Fruit fly (Drosophila melanogaster): Measurements from ENCODE around the gene CG14543.
A peak's percentile ranks its signal among the peaks of the same experiment; 100 is the strongest.

CG14543 gene

dm6 chr3R:26034643-26035368 is 21.6 kb upstream of the CG14543 start (continued):
- no peak for TF ChIP-seq ro (GFP tag; IDR thresholded peaks at IDR 0.05)
- no peak for TF ChIP-seq CG6854 (GFP tag; optimal IDR thresholded peaks at IDR 0.05)
- peak; percentile 67 for TF ChIP-seq sqz (GFP tag; optimal IDR thresholded peaks at IDR 0.05)
- TF ChIP-seq eve (GFP tag; optimal IDR thresholded peaks at IDR 0.05): no peak
- peak; percentile 36 for TF ChIP-seq CG1832 (GFP tag; optimal IDR thresholded peaks at IDR 0.05)
- TF ChIP-seq YL-1 (GFP tag; optimal IDR thresholded peaks at IDR 0.05): no peak
- no peak for TF ChIP-seq emc (GFP tag; optimal IDR thresholded peaks at IDR 0.05)
- no peak for TF ChIP-seq slou (GFP tag; optimal IDR thresholded peaks at IDR 0.05)
- TF ChIP-seq CG8924 (tag; optimal IDR thresholded peaks at IDR 0.05): peak; percentile 77
- TF ChIP-seq CG13775 (GFP tag; optimal IDR thresholded peaks at IDR 0.05): no peak
- TF ChIP-seq CG8765 (GFP tag; IDR thresholded peaks at IDR 0.05): no peak
- no peak for TF ChIP-seq CG4730 (GFP tag; IDR thresholded peaks at IDR 0.05)
- no peak for TF ChIP-seq amos (GFP tag; IDR thresholded peaks at IDR 0.05; ENCODE audit: partially characterized antibody)
- no peak for TF ChIP-seq ind (GFP tag; optimal IDR thresholded peaks at IDR 0.05)
- TF ChIP-seq CG31388 (GFP tag; optimal IDR thresholded peaks at IDR 0.05): no peak
- peak; percentile 74 for TF ChIP-seq Kr (GFP tag; optimal IDR thresholded peaks at IDR 0.05)
- peak; percentile 95 for TF ChIP-seq kni (GFP tag; optimal IDR thresholded peaks at IDR 0.05)
- no peak for TF ChIP-seq Hmx (GFP tag; optimal IDR thresholded peaks at IDR 0.05)
- TF ChIP-seq repo (GFP tag; optimal IDR thresholded peaks at IDR 0.05): no peak
- TF ChIP-seq hb (GFP tag; IDR thresholded peaks at IDR 0.05; ENCODE audit: partially characterized antibody): no peak
- TF ChIP-seq Neu2 (GFP tag; optimal IDR thresholded peaks at IDR 0.05; ENCODE audit: borderline replicate concordance): no peak
- TF ChIP-seq dm (GFP tag; optimal IDR thresholded peaks at IDR 0.05): no peak
- no peak for TF ChIP-seq dmrt11E (tag; optimal IDR thresholded peaks at IDR 0.05)
- TF ChIP-seq crol (GFP tag; IDR thresholded peaks at IDR 0.05): no peak
- TF ChIP-seq mirr (GFP tag; optimal IDR thresholded peaks at IDR 0.05): no peak
- TF ChIP-seq twi (tag; optimal IDR thresholded peaks at IDR 0.05): peak; percentile 85
- TF ChIP-seq peb (GFP tag; IDR thresholded peaks at IDR 0.05): no peak
- TF ChIP-seq Dip2 (GFP tag; IDR thresholded peaks at IDR 0.05): no peak
- TF ChIP-seq lmd (GFP tag; IDR thresholded peaks at IDR 0.05): no peak
- TF ChIP-seq CG2116 (GFP tag; optimal IDR thresholded peaks at IDR 0.05): no peak
- no peak for TF ChIP-seq CG4617 (GFP tag; optimal IDR thresholded peaks at IDR 0.05; ENCODE audit: borderline replicate concordance)
- TF ChIP-seq CG8388 (GFP tag; optimal IDR thresholded peaks at IDR 0.05): no peak
- TF ChIP-seq so (GFP tag; IDR thresholded peaks at IDR 0.05): no peak
- no peak for TF ChIP-seq CG7987 (GFP tag; optimal IDR thresholded peaks at IDR 0.05)
- no peak for TF ChIP-seq Gsc (GFP tag; IDR thresholded peaks at IDR 0.05)
- no peak for TF ChIP-seq caup (GFP tag; optimal IDR thresholded peaks at IDR 0.05; ENCODE audit: severe bottlenecking)
- no peak for TF ChIP-seq Oaz (GFP tag; IDR thresholded peaks at IDR 0.05)
- TF ChIP-seq tgo (GFP tag; IDR thresholded peaks at IDR 0.05): no peak
- TF ChIP-seq slbo (GFP tag; IDR thresholded peaks at IDR 0.05): no peak
- no peak for TF ChIP-seq MTF-1 (GFP tag; optimal IDR thresholded peaks at IDR 0.05; ENCODE audit: borderline replicate concordance)
- TF ChIP-seq ken (GFP tag; IDR thresholded peaks at IDR 0.05): no peak
- TF ChIP-seq CG10543 (GFP tag; optimal IDR thresholded peaks at IDR 0.05): no peak
- TF ChIP-seq vvl (GFP tag; IDR thresholded peaks at IDR 0.05): no peak
- TF ChIP-seq ac (GFP tag; optimal IDR thresholded peaks at IDR 0.05): peak; percentile 82
- TF ChIP-seq Poxn (GFP tag; IDR thresholded peaks at IDR 0.05): no peak
- TF ChIP-seq ci (GFP tag; IDR thresholded peaks at IDR 0.05): no peak
- no peak for TF ChIP-seq Ets97D (GFP tag; optimal IDR thresholded peaks at IDR 0.05)
- no peak for TF ChIP-seq gt (GFP tag; IDR thresholded peaks at IDR 0.05)
- TF ChIP-seq CG31365 (tag; optimal IDR thresholded peaks at IDR 0.05): no peak
- peak in 1 of 2 experiments; percentile 38 for TF ChIP-seq tll (GFP tag; optimal IDR thresholded peaks at IDR 0.05)
